Worm (Caenorhabditis elegans) whole organism, L4 larva: Measurements from ENCODE around the gene daf-14.

ENCODE experiments used
- F26F4.8 ChIP-seq: fragments of 200-800 bp; sonication (Bioruptor generic); conservative IDR thresholded peaks from 2 replicates; pipeline ENCODE4 v1.3.6; 2022; ENCODE audit warnings: missing genetic modification characterization, missing compliant biosample characterization
- Y5F2A.4 ChIP-seq: fragments of 200-800 bp; sonication (Bioruptor generic); optimal IDR thresholded peaks from 2 replicates; lab custom pipeline; 2018; ENCODE audit warnings: mild to moderate bottlenecking, missing genetic modification characterization, missing compliant biosample characterization
- ZK337.2 ChIP-seq: fragments of 200-800 bp; sonication (Bioruptor generic); IDR thresholded peaks from 2 replicates; pipeline ENCODE4 v1.3.6; 2022; ENCODE audit warnings: missing genetic modification reagents, missing genetic modification characterization, missing compliant biosample characterization
- ZK546.5 ChIP-seq, 2 experiments: sonication (generic microtip); optimal IDR thresholded peaks; 2 replicates each; lab custom pipeline; 2017; ENCODE audit warnings: missing biosample characterization in 2 of 2, missing genetic modification characterization in 2 of 2
- aha-1 ChIP-seq: fragments of 150-350 bp; peaks from one replicate; lab custom pipeline; 2014; ENCODE audit warnings: missing biosample characterization, missing genetic modification characterization
- ama-1 ChIP-seq: fragments of 150-350 bp; optimal IDR thresholded peaks from 2 replicates; lab custom pipeline; 2014; ENCODE audit warnings: inconsistent platforms, mixed read lengths
- attf-4 ChIP-seq: sonication (generic microtip); optimal IDR thresholded peaks from 3 replicates; lab custom pipeline; 2017; ENCODE audit warnings: missing biosample characterization, missing genetic modification characterization
- ceh-28 ChIP-seq: fragments of 150-350 bp; optimal IDR thresholded peaks from 2 replicates; lab custom pipeline; 2014; ENCODE audit warnings: missing biosample characterization, missing genetic modification reagents, missing genetic modification characterization
- ceh-44 ChIP-seq: fragments of 200-800 bp; sonication (Bioruptor generic); IDR thresholded peaks from 2 replicates; pipeline ENCODE4 v1.3.6; 2022; ENCODE audit warnings: missing genetic modification reagents, missing genetic modification characterization, missing compliant biosample characterization
- ces-1 ChIP-seq: fragments of 150-350 bp; sonication (generic microtip); optimal IDR thresholded peaks from 4 replicates; lab custom pipeline; 2014; ENCODE audit warnings: missing biosample characterization, missing genetic modification reagents, missing genetic modification characterization
- daf-12 ChIP-seq: fragments of 150-350 bp; optimal IDR thresholded peaks from 2 replicates; lab custom pipeline; 2014; ENCODE audit warnings: missing biosample characterization, missing genetic modification reagents, missing genetic modification characterization
- dmd-8 ChIP-seq: fragments of 200-800 bp; sonication (Bioruptor generic); IDR thresholded peaks from 2 replicates; pipeline ENCODE4 v1.3.6; 2022; ENCODE audit warnings: missing genetic modification characterization, missing compliant biosample characterization
- dmd-9 ChIP-seq: fragments of 200-800 bp; sonication (Bioruptor generic); IDR thresholded peaks from 2 replicates; pipeline ENCODE4 v1.3.6; 2022; ENCODE audit warnings: missing genetic modification reagents, missing genetic modification characterization, missing compliant biosample characterization
- duxl-1 ChIP-seq: sonication (generic microtip); optimal IDR thresholded peaks from 2 replicates; lab custom pipeline; 2016; ENCODE audit warnings: mild to moderate bottlenecking, missing genetic modification characterization, moderate library complexity, missing compliant biosample characterization; ENCODE audit not compliant: poor library complexity
- dve-1 ChIP-seq: sonication (generic microtip); optimal IDR thresholded peaks from 2 replicates; lab custom pipeline; 2017; ENCODE audit warnings: antibody characterized with exemption, mild to moderate bottlenecking, missing genetic modification characterization, missing compliant biosample characterization; ENCODE audit not compliant: insufficient read depth
- egl-27 ChIP-seq: sonication (generic microtip); optimal IDR thresholded peaks from 3 replicates; lab custom pipeline; 2017; ENCODE audit warnings: missing biosample characterization, missing genetic modification reagents, missing genetic modification characterization
- egl-43 ChIP-seq: fragments of 200-800 bp; sonication (Bioruptor generic); IDR thresholded peaks from 2 replicates; pipeline ENCODE4 v1.3.6; 2022; ENCODE audit warnings: missing genetic modification reagents, missing genetic modification characterization, missing compliant biosample characterization
- fkh-10 ChIP-seq: fragments of 150-350 bp; optimal IDR thresholded peaks from 2 replicates; lab custom pipeline; 2014; ENCODE audit warnings: missing biosample characterization, missing genetic modification reagents, missing genetic modification characterization
- hif-1 ChIP-seq, 2 experiments: sonication (generic microtip); optimal IDR thresholded peaks; 2 replicates each; lab custom pipeline; 2016 to 2017; ENCODE audit warnings: missing compliant biosample characterization in 2 of 2, missing genetic modification characterization in 2 of 2, missing genetic modification reagents in 2 of 2, missing genotype in 2 of 2, mild to moderate bottlenecking in 1 of 2
- lin-38 ChIP-seq: fragments of 200-800 bp; sonication (Bioruptor generic); IDR thresholded peaks from 2 replicates; pipeline ENCODE4 v1.3.6; 2022; ENCODE audit warnings: missing genetic modification reagents, missing genetic modification characterization, missing compliant biosample characterization
- mdl-1 ChIP-seq, 2 experiments: fragments of 150-350 bp in 1 of 2; sonication (generic microtip) in 1 of 2; optimal IDR thresholded peaks; 2 replicates each; lab custom pipeline; 2014 to 2017; ENCODE audit warnings: missing biosample characterization in 2 of 2, missing genetic modification characterization in 2 of 2
- mep-1 ChIP-seq: fragments of 150-350 bp; sonication (generic microtip); optimal IDR thresholded peaks from 3 replicates; lab custom pipeline; 2014; ENCODE audit warnings: missing biosample characterization, missing genetic modification characterization
- mes-2 ChIP-seq: sonication (generic microtip); optimal IDR thresholded peaks from 2 replicates; lab custom pipeline; 2016; ENCODE audit warnings: missing genotype, mild to moderate bottlenecking, missing genetic modification characterization, missing compliant biosample characterization; ENCODE audit not compliant: poor library complexity, severe bottlenecking
- mxl-3 ChIP-seq: fragments of 200-800 bp; sonication (Bioruptor generic); optimal IDR thresholded peaks from 2 replicates; lab custom pipeline; 2018; ENCODE audit warnings: mild to moderate bottlenecking, missing genetic modification characterization, missing compliant biosample characterization
- nhr-25 ChIP-seq: sonication (generic microtip); optimal IDR thresholded peaks from 2 replicates; lab custom pipeline; 2017; ENCODE audit warnings: missing genetic modification characterization, mild to moderate bottlenecking, missing compliant biosample characterization, antibody characterized with exemption, moderate library complexity, borderline replicate concordance; ENCODE audit not compliant: insufficient read depth
- nhr-28 ChIP-seq: fragments of 150-350 bp; optimal IDR thresholded peaks from 2 replicates; lab custom pipeline; 2014; ENCODE audit warnings: missing biosample characterization, missing genetic modification characterization
- nhr-6 ChIP-seq: fragments of 150-350 bp; optimal IDR thresholded peaks from 2 replicates; lab custom pipeline; 2014; ENCODE audit warnings: missing biosample characterization, missing genetic modification characterization
- php-3 ChIP-seq: fragments of 200-800 bp; sonication (Bioruptor generic); IDR thresholded peaks from 2 replicates; pipeline ENCODE4 v1.3.6; 2022; ENCODE audit warnings: missing genetic modification reagents, missing genetic modification characterization, missing compliant biosample characterization
- rbr-2 ChIP-seq: sonication (generic microtip); optimal IDR thresholded peaks from 2 replicates; lab custom pipeline; 2016; ENCODE audit warnings: missing genotype, missing genetic modification characterization, missing compliant biosample characterization
- spr-1 ChIP-seq: sonication (generic microtip); optimal IDR thresholded peaks from 2 replicates; lab custom pipeline; 2016; ENCODE audit warnings: mild to moderate bottlenecking, missing genetic modification characterization, missing compliant biosample characterization
- spr-3 ChIP-seq: fragments of 200-800 bp; sonication (Bioruptor generic); optimal IDR thresholded peaks from 2 replicates; lab custom pipeline; 2018; ENCODE audit warnings: mild to moderate bottlenecking, missing genetic modification characterization, missing compliant biosample characterization
- tag-97 ChIP-seq: fragments of 200-800 bp; sonication (Bioruptor generic); IDR thresholded peaks from 2 replicates; pipeline ENCODE4 v1.3.6; 2022; ENCODE audit warnings: missing genetic modification characterization, missing compliant biosample characterization
- tra-1 ChIP-seq: fragments of 200-800 bp; sonication (Bioruptor generic); IDR thresholded peaks from 2 replicates; pipeline ENCODE4 v1.3.6; 2022; ENCODE audit warnings: missing genetic modification reagents, missing genetic modification characterization, missing compliant biosample characterization
- unc-62 ChIP-seq, 3 experiments: fragments of 150-350 bp in 1 of 3; sonication (generic microtip); optimal IDR thresholded peaks in 2 of 3; peaks in 1 of 3; 1 replicate in 1 of 3; 2 replicates in 2 of 3; lab custom pipeline; 2014 to 2017; ENCODE audit warnings: missing biosample characterization in 3 of 3, missing genetic modification characterization in 3 of 3, missing genetic modification reagents in 3 of 3, missing genotype in 1 of 3
- zip-2 ChIP-seq: fragments of 150-350 bp; optimal IDR thresholded peaks from 2 replicates; lab custom pipeline; 2014; ENCODE audit warnings: missing biosample characterization, missing genetic modification characterization
- ztf-7 ChIP-seq: fragments of 150-350 bp; optimal IDR thresholded peaks from 2 replicates; lab custom pipeline; 2014; ENCODE audit warnings: missing biosample characterization, missing genetic modification characterization

daf-14 gene

ce11 chrIV:10273360-10273759 lies 22.9 kb downstream of the daf-14 start:
- TF ChIP-seq unc-62 (GFP tag; optimal IDR thresholded peaks at IDR 0.05 in 1 of 2; lab: Kevin White, UChicago) (peak in 1 of 2 experiments; percentile 71), unc-62 (tag; optimal IDR thresholded peaks at IDR 0.05; lab: Kevin White, UChicago) (no peak), dmd-9 (GFP tag; lab: Robert Waterston, UW) (no peak), aha-1 (tag; lab: Kevin White, UChicago) (peak; percentile 95)

ce11 chrIV:10273781-10274313 lies 23.4 kb downstream of the daf-14 start, which contains the start of gene Y43C5A.3:
Gene Y43C5A.3 (plus strand): TSS chrIV:10274036.
- peak in 1 of 2 experiments; percentile 20 for TF ChIP-seq mdl-1 (tag; optimal IDR thresholded peaks at IDR 0.05; lab: Kevin White, UChicago)
- no peak for TF ChIP-seq ZK337.2
- peak; percentile 43 for TF ChIP-seq nhr-28 (tag; lab: Kevin White, UChicago)

- no peak for TF ChIP-seq Y5F2A.4 (GFP tag; lab: Kevin White, UChicago)
- TF ChIP-seq F26F4.8 (GFP tag; lab: Robert Waterston, UW) = no peak
- TF ChIP-seq ceh-28 (tag; lab: Kevin White, UChicago) = no peak
- no peak for TF ChIP-seq zip-2 (tag; lab: Kevin White, UChicago)
- no peak for TF ChIP-seq fkh-10
- TF ChIP-seq ZK546.5 (tag; optimal IDR thresholded peaks at IDR 0.05; lab: Kevin White, UChicago) = no peak
- TF ChIP-seq aha-1 (tag; lab: Kevin White, UChicago) = peak; percentile 95
- TF ChIP-seq daf-12 (tag; lab: Kevin White, UChicago) = no peak
Measured at ce11 chrIV:10275050-10275449, 24.6 kb downstream of the daf-14 start.

ce11 chrIV:10276960-10277359 lies 26.5 kb downstream of the daf-14 start, which contains the start of gene Y43C5A.7:
Gene Y43C5A.7 (plus strand): TSS chrIV:10277260.
- TF ChIP-seq duxl-1 (tag; lab: Kevin White, UChicago) (no peak), mxl-3 (GFP tag; lab: Kevin White, UChicago) (no peak), spr-3 (GFP tag; lab: Kevin White, UChicago) (no peak), egl-27 (tag; lab: Kevin White, UChicago) (no peak), daf-12 (tag; lab: Kevin White, UChicago) (no peak), unc-62 (GFP tag; optimal IDR thresholded peaks at IDR 0.05 in 1 of 2; lab: Kevin White, UChicago) (no peak), unc-62 (tag; optimal IDR thresholded peaks at IDR 0.05; lab: Kevin White, UChicago) (no peak), tag-97 (GFP tag; lab: Robert Waterston, UW) (no peak), ces-1 (GFP tag; lab: Kevin White, UChicago) (no peak), attf-4 (tag; lab: Kevin White, UChicago) (no peak), ztf-7 (tag; lab: Kevin White, UChicago) (no peak), ama-1 (lab: Kevin White, UChicago) (no peak), dve-1 (tag; lab: Kevin White, UChicago) (no peak), nhr-25 (no peak), mes-2 (no peak), hif-1 (tag; optimal IDR thresholded peaks at IDR 0.05; lab: Kevin White, UChicago) (no peak), ceh-28 (tag; lab: Kevin White, UChicago) (no peak), nhr-6 (tag; lab: Kevin White, UChicago) (no peak), ceh-44 (no peak), tra-1 (GFP tag; lab: Robert Waterston, UW) (no peak), php-3 (GFP tag; lab: Robert Waterston, UW) (no peak)
- TF ChIP-seq, all 104 proteins: peak for 0

ce11 chrIV:10277716-10278115 lies 27.3 kb downstream of the daf-14 start, which contains the start of gene Y43C5A.4:
Gene Y43C5A.4 (plus strand): TSS chrIV:10278016.
- no peak for TF ChIP-seq egl-43 (GFP tag; lab: Robert Waterston, UW)
- no peak for TF ChIP-seq ceh-44
- TF ChIP-seq duxl-1 (tag; lab: Kevin White, UChicago) = no peak
- TF ChIP-seq dmd-8 (GFP tag; lab: Robert Waterston, UW) = no peak
- no peak for TF ChIP-seq mep-1 (tag; lab: Kevin White, UChicago)
- TF ChIP-seq mxl-3 (GFP tag; lab: Kevin White, UChicago) = no peak
- TF ChIP-seq php-3 (GFP tag; lab: Robert Waterston, UW) = no peak
- TF ChIP-seq ceh-28 (tag; lab: Kevin White, UChicago) = no peak
- TF ChIP-seq rbr-2 (tag; lab: Kevin White, UChicago) = no peak
- TF ChIP-seq lin-38 (GFP tag; lab: Robert Waterston, UW) = no peak
- no peak for TF ChIP-seq spr-1 (tag; lab: Kevin White, UChicago)
